Fruit fly (Drosophila melanogaster): Measurements from ENCODE around the gene rut.

DNA sequence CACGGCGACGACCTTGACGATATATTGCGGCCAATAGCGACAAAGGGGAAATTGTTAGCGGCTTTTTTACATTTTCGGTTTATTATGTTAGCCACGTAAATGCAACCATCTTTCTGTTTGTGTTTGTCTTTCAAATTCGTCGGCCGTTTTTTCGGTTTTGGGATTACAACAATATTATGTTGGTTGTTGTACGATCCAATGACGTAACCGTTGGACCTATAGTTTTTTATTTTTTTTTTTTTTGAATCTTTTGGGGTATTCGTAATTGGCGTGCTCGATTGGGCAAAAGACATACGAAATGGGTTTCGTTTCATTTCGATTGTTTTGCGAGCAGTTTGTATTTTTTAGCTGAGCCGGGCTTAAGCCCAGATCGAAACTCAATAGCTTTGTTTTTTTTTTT is 41.0 kb upstream of the rut start:
- no peak for TF ChIP-seq toe (GFP tag; optimal IDR thresholded peaks at IDR 0.05)
- no peak for TF ChIP-seq cnc (optimal IDR thresholded peaks at IDR 0.05)
- TF ChIP-seq CG5204 (GFP tag; optimal IDR thresholded peaks at IDR 0.05) = no peak
- TF ChIP-seq bab1 (GFP tag; optimal IDR thresholded peaks at IDR 0.05) = no peak
- TF ChIP-seq CG1620 (GFP tag; optimal IDR thresholded peaks at IDR 0.05) = no peak
- no peak for TF ChIP-seq Hr96 (GFP tag; optimal IDR thresholded peaks at IDR 0.05)
- no peak for TF ChIP-seq kay (GFP tag; ENCODE audit: borderline replicate concordance)

Measured in whole organism, adult.